Fruit fly (Drosophila melanogaster): ENCODE measurements around the gene CG5973.
A peak's percentile ranks its signal among the peaks of the same experiment; 100 is the strongest.

DNA sequence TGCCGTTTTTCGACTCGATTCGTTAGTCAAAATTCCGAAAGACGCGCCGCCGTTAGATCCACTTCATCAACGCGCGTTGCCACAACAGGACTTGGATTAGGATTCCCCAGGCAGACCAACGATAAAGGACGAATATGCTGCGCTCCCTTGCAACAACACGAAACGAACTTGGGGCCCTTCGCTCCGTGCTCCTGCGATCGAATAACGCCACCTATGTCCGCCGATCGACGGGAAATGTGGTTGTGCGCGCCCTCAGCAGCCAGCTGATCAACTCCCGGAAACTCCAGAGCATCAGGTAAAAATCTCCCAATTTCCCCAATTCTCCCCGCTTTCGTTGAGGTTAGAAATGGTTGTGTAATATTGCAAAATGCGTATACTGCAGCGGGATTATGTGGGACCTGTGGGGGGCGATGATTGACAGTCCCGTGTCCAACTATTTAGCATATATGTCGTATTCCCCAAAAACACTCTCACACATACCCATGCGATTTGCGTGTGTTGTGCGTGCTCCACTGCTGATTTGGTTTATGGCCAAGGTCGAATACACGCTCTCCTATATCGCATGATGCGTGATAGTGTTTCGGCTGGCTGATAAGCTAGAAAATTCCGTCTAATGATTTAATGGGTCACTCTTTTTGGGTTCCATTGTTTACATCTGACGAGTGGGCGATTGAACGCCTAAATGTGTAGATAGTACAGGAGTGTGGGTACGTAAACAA is 10.1 kb upstream of the CG5973 start:
- TF ChIP-seq CTCF (optimal IDR thresholded peaks at IDR 0.05) (peak; percentile 43 to 60), CG8478 (optimal IDR thresholded peaks at IDR 0.05) (no peak)

Measured in S2 (cell line).